Fruit fly (Drosophila melanogaster) whole organism, embryonic: Measurements from ENCODE around the gene CG11550.

ENCODE experiments used
- CG10462 ChIP-seq: fragments of 200-800 bp; sonication (Bioruptor generic); optimal IDR thresholded peaks from 2 replicates; lab custom pipeline; 2016; ENCODE audit warnings: missing biosample characterization, missing genetic modification characterization
- CG12299 ChIP-seq: fragments of 200-800 bp; sonication (Bioruptor generic); optimal IDR thresholded peaks from 2 replicates; lab custom pipeline; 2018; ENCODE audit warnings: missing biosample characterization, mild to moderate bottlenecking, missing genetic modification characterization
- CG13296 ChIP-seq: fragments of 200-800 bp; sonication (Bioruptor generic); optimal IDR thresholded peaks from 3 replicates; lab custom pipeline; 2018; ENCODE audit warnings: missing biosample characterization, mild to moderate bottlenecking, missing genetic modification characterization
- CG1529 ChIP-seq: fragments of 200-800 bp; sonication (Bioruptor generic); optimal IDR thresholded peaks from 3 replicates; lab custom pipeline; 2018; ENCODE audit warnings: missing biosample characterization, missing genetic modification characterization
- CG16815 ChIP-seq: fragments of 200-800 bp; sonication (Bioruptor generic); optimal IDR thresholded peaks from 3 replicates; lab custom pipeline; 2017; ENCODE audit warnings: missing biosample characterization, mild to moderate bottlenecking, missing genetic modification characterization
- CG17802 ChIP-seq: fragments of 200-800 bp; sonication (Bioruptor generic); optimal IDR thresholded peaks from 2 replicates; lab custom pipeline; 2018; ENCODE audit warnings: missing biosample characterization, mild to moderate bottlenecking, missing genetic modification characterization, moderate library complexity
- CG18476 ChIP-seq: fragments of 200-800 bp; sonication (Bioruptor generic); optimal IDR thresholded peaks from 2 replicates; lab custom pipeline; 2016; ENCODE audit warnings: missing biosample characterization, mild to moderate bottlenecking, missing genetic modification characterization
- CG32772 ChIP-seq: fragments of 200-800 bp; sonication (Bioruptor generic); IDR thresholded peaks from 2 replicates; pipeline ENCODE4 v1.3.6; 2022; ENCODE audit warnings: missing biosample characterization, missing genetic modification characterization
- CG43689 ChIP-seq: fragments of 200-800 bp; sonication (Bioruptor generic); IDR thresholded peaks from 2 replicates; pipeline ENCODE4 v1.3.6; 2022; ENCODE audit warnings: missing biosample characterization, missing genetic modification characterization
- CG4404 ChIP-seq: fragments of 200-800 bp; sonication (Bioruptor generic); IDR thresholded peaks from 2 replicates; pipeline ENCODE4 v1.3.6; 2022; ENCODE audit warnings: missing biosample characterization, missing genetic modification characterization
- CG4617 ChIP-seq: fragments of 200-800 bp; sonication (Bioruptor generic); optimal IDR thresholded peaks from 3 replicates; lab custom pipeline; 2016; ENCODE audit warnings: missing biosample characterization, missing genetic modification characterization, borderline replicate concordance
- CG4820 ChIP-seq: fragments of 200-800 bp; sonication (Bioruptor generic); optimal IDR thresholded peaks from 3 replicates; lab custom pipeline; 2016; ENCODE audit warnings: missing biosample characterization, missing genetic modification characterization
- CG6689 ChIP-seq: fragments of 200-800 bp; sonication (Bioruptor generic); IDR thresholded peaks from 2 replicates; pipeline ENCODE4 v1.3.6; 2022; ENCODE audit warnings: missing biosample characterization, missing genetic modification characterization
- CG6813 ChIP-seq: fragments of 200-800 bp; sonication (Bioruptor generic); optimal IDR thresholded peaks from 2 replicates; lab custom pipeline; 2017; ENCODE audit warnings: missing biosample characterization, missing genetic modification characterization, mild to moderate bottlenecking, moderate library complexity, missing genetic modification reagents
- CG9215 ChIP-seq: fragments of 200-800 bp; sonication (Bioruptor generic); IDR thresholded peaks from 2 replicates; pipeline ENCODE4 v1.3.6; 2022; ENCODE audit warnings: missing biosample characterization, missing genetic modification characterization
- CG9797 ChIP-seq: fragments of 200-800 bp; sonication (Bioruptor generic); optimal IDR thresholded peaks from 3 replicates; lab custom pipeline; 2018; ENCODE audit warnings: missing biosample characterization, mild to moderate bottlenecking, missing genetic modification characterization
- CG9932 ChIP-seq: fragments of 200-800 bp; sonication (Bioruptor generic); IDR thresholded peaks from 2 replicates; pipeline ENCODE4 v1.3.6; 2022; ENCODE audit warnings: missing biosample characterization, missing genetic modification characterization
- CoRest ChIP-seq: fragments of 200-800 bp; sonication (Bioruptor generic); optimal IDR thresholded peaks from 3 replicates; lab custom pipeline; 2018; ENCODE audit warnings: missing biosample characterization, mild to moderate bottlenecking, missing genetic modification characterization, moderate library complexity
- E2f2 ChIP-seq: fragments of 200-800 bp; sonication (Bioruptor generic); IDR thresholded peaks from 2 replicates; pipeline ENCODE4 v1.3.6; 2022; ENCODE audit warnings: missing biosample characterization, missing genetic modification characterization
- HmgD ChIP-seq: fragments of 200-800 bp; sonication (Bioruptor generic); optimal IDR thresholded peaks from 3 replicates; lab custom pipeline; 2016; ENCODE audit warnings: missing biosample characterization, missing genetic modification characterization
- HmgZ ChIP-seq: fragments of 200-800 bp; sonication (Bioruptor generic); optimal IDR thresholded peaks from 2 replicates; lab custom pipeline; 2018; ENCODE audit warnings: missing biosample characterization, mild to moderate bottlenecking, missing genetic modification characterization
- Hr3 ChIP-seq: fragments of 200-800 bp; sonication (Bioruptor generic); optimal IDR thresholded peaks from 3 replicates; lab custom pipeline; 2016; ENCODE audit warnings: missing biosample characterization, missing genetic modification characterization
- Hr51 ChIP-seq, 2 experiments: fragments of 200-800 bp; sonication (Bioruptor generic); optimal IDR thresholded peaks; 2 replicates in 1 of 2; 3 replicates in 1 of 2; lab custom pipeline; 2016 to 2018; ENCODE audit warnings: missing biosample characterization in 2 of 2, missing genetic modification characterization in 2 of 2, mild to moderate bottlenecking in 1 of 2, moderate library complexity in 1 of 2
- Lhr ChIP-seq: fragments of 200-800 bp; sonication (Bioruptor generic); optimal IDR thresholded peaks from 3 replicates; lab custom pipeline; 2017; ENCODE audit warnings: mild to moderate bottlenecking, missing biosample characterization, missing genetic modification reagents, missing genetic modification characterization
- Lpt ChIP-seq: fragments of >200 bp; optimal IDR thresholded peaks from 2 replicates; lab custom pipeline; 2018; ENCODE audit warnings: missing biosample characterization, missing genetic modification characterization
- MTF-1 ChIP-seq: fragments of 200-800 bp; sonication (Bioruptor generic); optimal IDR thresholded peaks from 2 replicates; lab custom pipeline; 2018; ENCODE audit warnings: missing biosample characterization, mild to moderate bottlenecking, missing genetic modification characterization, borderline replicate concordance
- Rx ChIP-seq: fragments of 200-800 bp; sonication (Bioruptor generic); IDR thresholded peaks from 2 replicates; pipeline ENCODE4 v1.3.6; 2022; ENCODE audit warnings: missing biosample characterization, missing genetic modification characterization
- Spps ChIP-seq: fragments of 200-800 bp; sonication (Bioruptor generic); optimal IDR thresholded peaks from 2 replicates; lab custom pipeline; 2018; ENCODE audit warnings: missing biosample characterization, mild to moderate bottlenecking, missing genetic modification characterization
- Usf ChIP-seq: fragments of 200-800 bp; sonication (Bioruptor generic); optimal IDR thresholded peaks from 2 replicates; lab custom pipeline; 2017; ENCODE audit warnings: missing genotype, missing biosample characterization, missing genetic modification characterization
- Xrp1 ChIP-seq: fragments of 200-800 bp; sonication (Bioruptor generic); IDR thresholded peaks from 2 replicates; pipeline ENCODE4 v1.3.6; 2022; ENCODE audit warnings: missing biosample characterization, missing genetic modification characterization
- bigmax ChIP-seq: fragments of 200-800 bp; sonication (Bioruptor generic); optimal IDR thresholded peaks from 2 replicates; lab custom pipeline; 2018; ENCODE audit warnings: missing biosample characterization, mild to moderate bottlenecking, missing genetic modification characterization
- br ChIP-seq: fragments of >200 bp; optimal IDR thresholded peaks from 2 replicates; lab custom pipeline; 2017
- btn ChIP-seq: fragments of 200-800 bp; sonication (Bioruptor generic); optimal IDR thresholded peaks from 2 replicates; lab custom pipeline; 2016; ENCODE audit warnings: missing biosample characterization, missing genetic modification characterization
- cg ChIP-seq: fragments of 200-800 bp; sonication (Bioruptor generic); optimal IDR thresholded peaks from 3 replicates; lab custom pipeline; 2019; ENCODE audit warnings: missing biosample characterization, mild to moderate bottlenecking, missing genetic modification characterization, moderate library complexity
- chif ChIP-seq, 2 experiments: fragments of 200-800 bp; sonication (Bioruptor generic); optimal IDR thresholded peaks; 3 replicates each; lab custom pipeline; 2016; ENCODE audit warnings: missing biosample characterization in 2 of 2, missing genetic modification characterization in 2 of 2
- crol ChIP-seq: fragments of 200-800 bp; sonication (Bioruptor generic); IDR thresholded peaks from 2 replicates; pipeline ENCODE4 v1.3.6; 2022; ENCODE audit warnings: missing biosample characterization, missing genetic modification characterization
- ems ChIP-seq: fragments of 200-800 bp; sonication (Bioruptor generic); optimal IDR thresholded peaks from 3 replicates; lab custom pipeline; 2016; ENCODE audit warnings: missing biosample characterization, missing genetic modification characterization
- exex ChIP-seq: fragments of 200-800 bp; sonication (Bioruptor generic); optimal IDR thresholded peaks from 4 replicates; lab custom pipeline; 2018; ENCODE audit warnings: missing biosample characterization, mild to moderate bottlenecking, missing genetic modification characterization, moderate library complexity
- gcm ChIP-seq: fragments of 200-800 bp; sonication (Bioruptor generic); optimal IDR thresholded peaks from 2 replicates; lab custom pipeline; 2019; ENCODE audit warnings: missing biosample characterization, mild to moderate bottlenecking, missing genetic modification characterization, moderate library complexity
- gcm2 ChIP-seq: fragments of 200-800 bp; sonication (Bioruptor generic); optimal IDR thresholded peaks from 2 replicates; lab custom pipeline; 2016; ENCODE audit warnings: missing biosample characterization, missing genetic modification characterization
- grn ChIP-seq: fragments of 200-800 bp; sonication (Bioruptor generic); optimal IDR thresholded peaks from 3 replicates; lab custom pipeline; 2017; ENCODE audit warnings: missing biosample characterization, missing genetic modification characterization
- kay ChIP-seq: fragments of 200-800 bp; sonication (Bioruptor generic); optimal IDR thresholded peaks from 2 replicates; lab custom pipeline; 2016; ENCODE audit warnings: missing biosample characterization, missing genetic modification characterization
- klu ChIP-seq: fragments of 200-800 bp; sonication (Bioruptor generic); IDR thresholded peaks from 2 replicates; pipeline ENCODE4 v1.3.6; 2022; ENCODE audit warnings: missing biosample characterization, missing genetic modification characterization
- org-1 ChIP-seq: fragments of 200-800 bp; sonication (Bioruptor generic); optimal IDR thresholded peaks from 2 replicates; lab custom pipeline; 2017; ENCODE audit warnings: missing biosample characterization, missing genetic modification characterization
- pum ChIP-seq: fragments of 200-800 bp; sonication (Bioruptor generic); optimal IDR thresholded peaks from 2 replicates; lab custom pipeline; 2016; ENCODE audit warnings: missing biosample characterization, missing genetic modification characterization
- ro ChIP-seq: fragments of 200-800 bp; sonication (Bioruptor generic); IDR thresholded peaks from 2 replicates; pipeline ENCODE4 v1.3.6; 2022; ENCODE audit warnings: missing biosample characterization, missing genetic modification characterization
- seq ChIP-seq: fragments of 200-800 bp; sonication (Bioruptor generic); IDR thresholded peaks from 2 replicates; pipeline ENCODE4 v1.3.6; 2022; ENCODE audit warnings: missing biosample characterization, missing genetic modification characterization
- shn ChIP-seq: fragments of 200-800 bp; sonication (Bioruptor generic); optimal IDR thresholded peaks from 3 replicates; lab custom pipeline; 2016; ENCODE audit warnings: missing biosample characterization, missing genetic modification characterization
- so ChIP-seq: fragments of 200-800 bp; sonication (Bioruptor generic); IDR thresholded peaks from 3 replicates; pipeline ENCODE4 v1.3.6; 2022; ENCODE audit warnings: missing biosample characterization, missing genetic modification characterization
- usp ChIP-seq: fragments of >200 bp; optimal IDR thresholded peaks from 2 replicates; lab custom pipeline; 2017; ENCODE audit warnings: missing biosample characterization, missing genetic modification characterization
- zfh2 ChIP-seq: fragments of 200-800 bp; sonication (Bioruptor generic); optimal IDR thresholded peaks from 2 replicates; lab custom pipeline; 2016; ENCODE audit warnings: missing biosample characterization, missing genetic modification characterization

The CG11550 gene

DNA sequence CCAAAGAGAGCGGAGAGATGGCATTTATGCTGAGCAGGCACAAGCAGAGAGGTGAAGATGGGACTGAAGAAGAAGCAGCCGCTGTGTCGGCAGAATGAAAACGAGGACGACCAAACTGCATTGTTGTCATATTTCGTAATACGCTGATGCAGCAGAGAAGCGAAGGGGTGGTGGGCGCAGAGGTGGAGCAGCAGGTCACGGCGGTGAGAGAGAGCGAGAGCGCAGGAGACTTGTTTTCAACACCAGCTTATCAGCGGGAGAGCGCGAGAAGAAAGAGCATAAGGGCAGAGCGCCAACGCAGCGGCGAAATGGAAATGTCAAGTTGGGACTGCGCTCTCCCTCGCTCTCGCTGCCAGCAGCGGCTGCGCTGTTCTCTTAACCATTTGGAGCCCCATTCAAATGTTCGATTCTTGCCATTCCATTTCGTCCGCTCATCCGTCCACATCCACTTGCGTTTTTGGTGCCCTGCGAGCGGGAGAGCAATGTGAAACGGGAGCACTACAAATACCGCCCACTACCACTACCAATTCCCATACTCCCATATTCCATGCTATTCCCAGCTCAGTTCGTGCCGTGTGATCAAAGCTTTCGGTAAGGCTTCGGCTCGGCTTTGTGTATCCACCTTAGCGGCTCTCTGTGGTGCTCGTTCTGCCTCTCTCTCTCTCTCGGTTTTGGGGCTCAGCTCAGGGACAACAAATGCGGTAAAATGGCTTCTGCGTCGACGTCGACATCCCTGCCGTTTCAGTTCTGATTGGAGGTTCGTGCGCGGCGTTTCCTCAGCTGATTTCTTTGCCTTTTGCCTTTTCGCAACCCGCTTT lies 33.8 kb upstream of the CG11550 start, which contains the start of gene ttk (continued):
- TF ChIP-seq CG4617 (no peak), HmgZ (tag; lab: Kevin White, UChicago) (no peak), so (GFP tag; lab: Robert Waterston, UW) (0 out of 3 replicates have a peak, but pooled peaks have one; percentile 50), br (lab: Kevin White, UChicago) (no peak), HmgD (no peak), seq (GFP tag; lab: Robert Waterston, UW) (peak; percentile 36; the same call in 1 of the 2 replicates), shn (GFP tag; lab: Kevin White, UChicago) (no peak), CG4404 (GFP tag; lab: Robert Waterston, UW) (no peak), grn (GFP tag; lab: Kevin White, UChicago) (no peak), ems (GFP tag; lab: Kevin White, UChicago) (no peak), CG9797 (GFP tag; lab: Kevin White, UChicago) (no peak), CG12299 (no peak), MTF-1 (GFP tag; lab: Kevin White, UChicago) (no peak), CG16815 (no peak), CG32772 (GFP tag; lab: Robert Waterston, UW) (no peak), Lpt (GFP tag; lab: Kevin White, UChicago) (no peak), btn (GFP tag; lab: Kevin White, UChicago) (no peak), CG9932 (no peak), CG10462 (GFP tag; lab: Kevin White, UChicago) (no peak), usp (GFP tag; lab: Kevin White, UChicago) (no peak), exex (no peak), CG18476 (GFP tag; lab: Kevin White, UChicago) (no peak), Hr3 (GFP tag; lab: Kevin White, UChicago) (no peak), crol (GFP tag; lab: Robert Waterston, UW) (peak; percentile 96), CG13296 (GFP tag; lab: Kevin White, UChicago) (no peak), CG6813 (peak; percentile 19), Spps (no peak), CG1529 (GFP tag; lab: Kevin White, UChicago) (no peak), Rx (no peak), kay (GFP tag; lab: Kevin White, UChicago) (no peak), Usf (GFP tag; lab: Kevin White, UChicago) (no peak), Lhr (GFP tag; lab: Kevin White, UChicago) (no peak), Xrp1 (no peak), CG9215 (no peak), gcm2 (no peak), ro (GFP tag; lab: Robert Waterston, UW) (no peak), chif (GFP tag; optimal IDR thresholded peaks at IDR 0.05; lab: Kevin White, UChicago) (no peak), CG17802 (tag; lab: Kevin White, UChicago) (no peak), klu (GFP tag; lab: Robert Waterston, UW) (no peak), CG4820 (GFP tag; lab: Kevin White, UChicago) (no peak), E2f2 (GFP tag; lab: Robert Waterston, UW) (no peak; the same call in none of the 2 replicates), pum (GFP tag; lab: Kevin White, UChicago) (no peak), CG6689 (GFP tag; lab: Robert Waterston, UW) (no peak), CG43689 (GFP tag; lab: Robert Waterston, UW) (no peak), cg (GFP tag; lab: Kevin White, UChicago) (peak; percentile 45), CoRest (no peak), bigmax (no peak), org-1 (GFP tag; lab: Kevin White, UChicago) (no peak), Hr51 (GFP tag; optimal IDR thresholded peaks at IDR 0.05; lab: Kevin White, UChicago) (no peak), zfh2 (GFP tag; lab: Kevin White, UChicago) (no peak), gcm (GFP tag; lab: Kevin White, UChicago) (no peak)
